Worm (Caenorhabditis elegans): ENCODE results near the gene R09A8.5.

The R09A8.5 gene

ce11 chrX:12640961-12641360 lies 602 bp upstream of the R09A8.5 start:
- no peak for TF ChIP-seq mep-1 (tag; optimal IDR thresholded peaks at IDR 0.05)

- TF ChIP-seq bed-3 (GFP tag; optimal IDR thresholded peaks at IDR 0.05) (no peak), elt-1 (tag; optimal IDR thresholded peaks at IDR 0.05; ENCODE audit: borderline replicate concordance, insufficient read depth) (no peak), ztf-11 (tag; optimal IDR thresholded peaks at IDR 0.05) (no peak), cnd-1 (tag; optimal IDR thresholded peaks at IDR 0.05) (no peak), mep-1 (tag; optimal IDR thresholded peaks at IDR 0.05) (no peak), sem-2 (GFP tag; optimal IDR thresholded peaks at IDR 0.05) (no peak), hlh-1 (tag; optimal IDR thresholded peaks at IDR 0.05) (no peak), nhr-2 (tag; optimal IDR thresholded peaks at IDR 0.05) (no peak), unc-62 (GFP tag; optimal IDR thresholded peaks at IDR 0.05) (no peak), nhr-237 (tag; optimal IDR thresholded peaks at IDR 0.05) (no peak), M03D4.4 (tag; optimal IDR thresholded peaks at IDR 0.05) (no peak), ceh-83 (GFP tag; optimal IDR thresholded peaks at IDR 0.05) (no peak)
Observed at ce11 chrX:12637978-12638377, 2.4 kb downstream of the R09A8.5 start.

- TF ChIP-seq unc-62 (GFP tag; optimal IDR thresholded peaks at IDR 0.05) (no peak), nhr-237 (tag; optimal IDR thresholded peaks at IDR 0.05) (no peak), sem-2 (GFP tag; optimal IDR thresholded peaks at IDR 0.05) (no peak), nhr-12 (tag; optimal IDR thresholded peaks at IDR 0.05) (no peak), unc-120 (tag; optimal IDR thresholded peaks at IDR 0.05; ENCODE audit: poor library complexity, severe bottlenecking) (no peak), cnd-1 (tag; optimal IDR thresholded peaks at IDR 0.05) (no peak), M03D4.4 (tag; optimal IDR thresholded peaks at IDR 0.05) (no peak), nhr-76 (tag; optimal IDR thresholded peaks at IDR 0.05) (no peak), ceh-43 (GFP tag; optimal IDR thresholded peaks at IDR 0.05) (no peak), flh-1 (GFP tag; optimal IDR thresholded peaks at IDR 0.05) (no peak)
Observed at ce11 chrX:12636242-12636641, 4.1 kb downstream of the R09A8.5 start.

- no peak for TF ChIP-seq drap-1 (GFP tag; optimal IDR thresholded peaks at IDR 0.05)
- no peak for TF ChIP-seq ham-2 (GFP tag; optimal IDR thresholded peaks at IDR 0.05)
- TF ChIP-seq sptf-1 (tag; optimal IDR thresholded peaks at IDR 0.05), result no peak
- TF ChIP-seq M03D4.4 (tag; optimal IDR thresholded peaks at IDR 0.05), result no peak
- TF ChIP-seq ceh-83 (GFP tag; optimal IDR thresholded peaks at IDR 0.05), result no peak
- no peak for TF ChIP-seq elt-1 (tag; optimal IDR thresholded peaks at IDR 0.05; ENCODE audit: borderline replicate concordance, insufficient read depth)
- TF ChIP-seq mab-5 (tag; optimal IDR thresholded peaks at IDR 0.05), result no peak
- TF ChIP-seq flh-1 (GFP tag; optimal IDR thresholded peaks at IDR 0.05), result no peak
- no peak for TF ChIP-seq blmp-1 (tag; optimal IDR thresholded peaks at IDR 0.05)
- no peak for TF ChIP-seq mls-2 (tag; optimal IDR thresholded peaks at IDR 0.05)
- no peak for TF ChIP-seq elt-3 (tag; optimal IDR thresholded peaks at IDR 0.05)
- TF ChIP-seq unc-39 (tag; optimal IDR thresholded peaks at IDR 0.05), result no peak
- peak; percentile 14 for TF ChIP-seq ceh-39 (tag; optimal IDR thresholded peaks at IDR 0.05)
- TF ChIP-seq unc-120 (tag; optimal IDR thresholded peaks at IDR 0.05; ENCODE audit: poor library complexity, severe bottlenecking), result no peak
- TF ChIP-seq nhr-28 (tag; optimal IDR thresholded peaks at IDR 0.05), result no peak
- TF ChIP-seq nhr-237 (tag; optimal IDR thresholded peaks at IDR 0.05), result no peak
- TF ChIP-seq lin-13 (tag; optimal IDR thresholded peaks at IDR 0.05), result no peak
- no peak for TF ChIP-seq sem-2 (GFP tag; optimal IDR thresholded peaks at IDR 0.05)
- TF ChIP-seq snpc-4 (tag; optimal IDR thresholded peaks at IDR 0.05), result no peak
- peak; percentile 8 for TF ChIP-seq unc-62 (GFP tag; optimal IDR thresholded peaks at IDR 0.05)
- peak; percentile 63 for TF ChIP-seq pha-4 (tag; optimal IDR thresholded peaks at IDR 0.05)
- TF ChIP-seq nhr-12 (tag; optimal IDR thresholded peaks at IDR 0.05), result no peak
- no peak for TF ChIP-seq zip-8 (tag; optimal IDR thresholded peaks at IDR 0.05)
- peak; percentile 18 for TF ChIP-seq ces-1 (GFP tag; optimal IDR thresholded peaks at IDR 0.05)
- no peak for TF ChIP-seq ceh-43 (GFP tag; optimal IDR thresholded peaks at IDR 0.05)
- no peak for TF ChIP-seq bed-3 (GFP tag; optimal IDR thresholded peaks at IDR 0.05)
- no peak for TF ChIP-seq tbx-8 (GFP tag; optimal IDR thresholded peaks at IDR 0.05)
- TF ChIP-seq cnd-1 (tag; optimal IDR thresholded peaks at IDR 0.05), result peak; percentile 2
- TF ChIP-seq lin-32 (GFP tag; optimal IDR thresholded peaks at IDR 0.05), result no peak
- TF ChIP-seq ztf-11 (tag; optimal IDR thresholded peaks at IDR 0.05), result no peak
- TF ChIP-seq lsy-2 (tag; optimal IDR thresholded peaks at IDR 0.05), result no peak
- no peak for TF ChIP-seq hlh-1 (tag; optimal IDR thresholded peaks at IDR 0.05)
- no peak for TF ChIP-seq nhr-2 (tag; optimal IDR thresholded peaks at IDR 0.05)
- TF ChIP-seq mep-1 (tag; optimal IDR thresholded peaks at IDR 0.05), result peak; percentile 57
- TF ChIP-seq nhr-76 (tag; optimal IDR thresholded peaks at IDR 0.05), result no peak
Observed at ce11 chrX:12635010-12635409, 5.3 kb downstream of the R09A8.5 start.
